Worm (Caenorhabditis elegans) whole organism, mixed stage, embryonic: Measurements from ENCODE around the gene C07G3.15.

Experiments
- M03D4.4 ChIP-seq: sonication (generic microtip); optimal IDR thresholded peaks from 2 replicates; lab custom pipeline; 2017; ENCODE audit warnings: mild to moderate bottlenecking, missing genetic modification characterization, missing compliant biosample characterization
- ceh-39 ChIP-seq: fragments of 150-350 bp; optimal IDR thresholded peaks from 2 replicates; lab custom pipeline; 2014; ENCODE audit warnings: missing biosample characterization, missing genetic modification characterization
- ceh-43 ChIP-seq: fragments of 200-800 bp; sonication (Bioruptor generic); optimal IDR thresholded peaks from 2 replicates; lab custom pipeline; 2018; ENCODE audit warnings: mild to moderate bottlenecking, missing genetic modification characterization, moderate library complexity, missing compliant biosample characterization
- drap-1 ChIP-seq: fragments of 200-800 bp; sonication (Bioruptor generic); optimal IDR thresholded peaks from 3 replicates; lab custom pipeline; 2018; ENCODE audit warnings: mild to moderate bottlenecking, missing genetic modification characterization, missing compliant biosample characterization
- elt-1 ChIP-seq: sonication (generic microtip); optimal IDR thresholded peaks from 2 replicates; lab custom pipeline; 2017; ENCODE audit warnings: missing genetic modification characterization, mild to moderate bottlenecking, missing compliant biosample characterization, antibody characterized with exemption, moderate library complexity, borderline replicate concordance; ENCODE audit not compliant: insufficient read depth
- elt-3 ChIP-seq: fragments of 150-350 bp; optimal IDR thresholded peaks from 2 replicates; lab custom pipeline; 2014; ENCODE audit warnings: missing biosample characterization, missing genetic modification characterization
- flh-1 ChIP-seq: fragments of 200-800 bp; sonication (Bioruptor generic); optimal IDR thresholded peaks from 2 replicates; lab custom pipeline; 2018; ENCODE audit warnings: mild to moderate bottlenecking, missing genetic modification characterization, moderate library complexity, missing compliant biosample characterization
- lin-13 ChIP-seq: fragments of 150-350 bp; optimal IDR thresholded peaks from 2 replicates; lab custom pipeline; 2014; ENCODE audit warnings: missing biosample characterization, missing genetic modification characterization
- lin-32 ChIP-seq: fragments of 200-800 bp; sonication (Bioruptor generic); optimal IDR thresholded peaks from 2 replicates; lab custom pipeline; 2018; ENCODE audit warnings: mild to moderate bottlenecking, missing genetic modification characterization, missing compliant biosample characterization
- mls-2 ChIP-seq: sonication (generic microtip); optimal IDR thresholded peaks from 2 replicates; lab custom pipeline; 2016; ENCODE audit warnings: mild to moderate bottlenecking, missing genetic modification characterization, moderate library complexity, missing compliant biosample characterization
- nhr-2 ChIP-seq: fragments of 150-350 bp; optimal IDR thresholded peaks from 2 replicates; lab custom pipeline; 2014; ENCODE audit warnings: missing biosample characterization, missing genetic modification characterization
- pha-4 ChIP-seq: fragments of 150-350 bp; optimal IDR thresholded peaks from 2 replicates; lab custom pipeline; 2018; ENCODE audit warnings: missing biosample characterization, missing genetic modification reagents, missing genetic modification characterization
- snpc-4 ChIP-seq: fragments of 150-350 bp; optimal IDR thresholded peaks from 2 replicates; lab custom pipeline; 2014; ENCODE audit warnings: missing biosample characterization, missing genetic modification characterization
- unc-39 ChIP-seq: fragments of 150-350 bp; optimal IDR thresholded peaks from 2 replicates; lab custom pipeline; 2014; ENCODE audit warnings: missing biosample characterization, missing genetic modification characterization
- unc-62 ChIP-seq: fragments of 150-350 bp; optimal IDR thresholded peaks from 2 replicates; lab custom pipeline; 2014; ENCODE audit warnings: missing biosample characterization, missing genetic modification reagents, missing genetic modification characterization
- zip-8 ChIP-seq: fragments of 150-350 bp; optimal IDR thresholded peaks from 2 replicates; lab custom pipeline; 2014; ENCODE audit warnings: missing biosample characterization, missing genetic modification characterization

The C07G3.15 gene

ce11 chrV:3449810-3450209 lies 47.0 kb downstream of the C07G3.15 start (continued):
- TF ChIP-seq ceh-43 (GFP tag; lab: Kevin White, UChicago) (peak; percentile 43), lin-13 (tag; lab: Kevin White, UChicago) (no peak), lin-32 (GFP tag; lab: Kevin White, UChicago) (no peak), nhr-2 (tag; lab: Kevin White, UChicago) (peak; percentile 92)

ce11 chrV:3445090-3445832 lies 51.5 kb downstream of the C07G3.15 start:
- TF ChIP-seq elt-3 (tag; lab: Kevin White, UChicago) (no peak), M03D4.4 (tag; lab: Kevin White, UChicago) (peak; percentile 25), mls-2 (tag; lab: Kevin White, UChicago) (peak; percentile 22)
- TF ChIP-seq, all 35 proteins: peak for 2

- TF ChIP-seq zip-8 (tag; lab: Kevin White, UChicago) (no peak), unc-39 (tag; lab: Kevin White, UChicago) (no peak), flh-1 (GFP tag; lab: Kevin White, UChicago) (no peak), unc-62 (no peak), ceh-43 (GFP tag; lab: Kevin White, UChicago) (no peak), pha-4 (tag; lab: Kevin White, UChicago) (no peak), elt-1 (tag; lab: Kevin White, UChicago) (no peak), drap-1 (GFP tag; lab: Kevin White, UChicago) (no peak), ceh-39 (tag; lab: Kevin White, UChicago) (no peak), snpc-4 (tag; lab: Kevin White, UChicago) (no peak)
These were observed 52.0 kb downstream of the C07G3.15 start, which contains the start of gene cfz-2 for ce11 chrV:3444777-3445089. cfz-2 (minus strand) TSS chrV:3444877.
